Worm (Caenorhabditis elegans) whole organism, L2 larva: Measurements from ENCODE around the gene F49C12.15.

ENCODE experiments used
- F13H6.1 ChIP-seq: sonication (generic microtip); optimal IDR thresholded peaks from 2 replicates; lab custom pipeline; 2016; ENCODE audit warnings: missing genetic modification characterization, missing compliant biosample characterization
- ama-1 ChIP-seq: fragments of 150-350 bp; optimal IDR thresholded peaks from 2 replicates; lab custom pipeline; 2018; ENCODE audit warnings: inconsistent platforms
- ceh-82 ChIP-seq: fragments of 150-350 bp; optimal IDR thresholded peaks from 2 replicates; lab custom pipeline; 2014; ENCODE audit warnings: missing biosample characterization, missing genetic modification characterization
- egl-27 ChIP-seq: sonication (generic microtip); optimal IDR thresholded peaks from 3 replicates; lab custom pipeline; 2017; ENCODE audit warnings: missing biosample characterization, missing genetic modification reagents, missing genetic modification characterization
- fos-1 ChIP-seq: fragments of 150-350 bp; optimal IDR thresholded peaks from 2 replicates; lab custom pipeline; 2014; ENCODE audit warnings: missing biosample characterization, missing genetic modification characterization
- gmeb-1 ChIP-seq: fragments of 150-350 bp; optimal IDR thresholded peaks from 2 replicates; lab custom pipeline; 2014; ENCODE audit warnings: missing biosample characterization, missing genetic modification characterization
- lin-13 ChIP-seq: fragments of 150-350 bp; optimal IDR thresholded peaks from 2 replicates; lab custom pipeline; 2014; ENCODE audit warnings: missing biosample characterization, missing genetic modification reagents, missing genetic modification characterization
- lin-39 ChIP-seq: fragments of 150-350 bp; optimal IDR thresholded peaks from 2 replicates; lab custom pipeline; 2014; ENCODE audit warnings: missing biosample characterization, missing genetic modification reagents, missing genetic modification characterization
- nhr-237 ChIP-seq: fragments of 150-350 bp; optimal IDR thresholded peaks from 2 replicates; lab custom pipeline; 2014; ENCODE audit warnings: missing biosample characterization, missing genetic modification characterization
- sma-9 ChIP-seq, 2 experiments: fragments of 150-350 bp in 1 of 2; sonication (generic microtip) in 1 of 2; optimal IDR thresholded peaks; 2 replicates each; lab custom pipeline; 2014 to 2016; ENCODE audit warnings: missing genetic modification characterization in 2 of 2, mild to moderate bottlenecking in 1 of 2, missing biosample characterization in 1 of 2, missing compliant biosample characterization in 1 of 2, missing genetic modification reagents in 1 of 2, moderate library complexity in 1 of 2
- ztf-4 ChIP-seq: fragments of 150-350 bp; optimal IDR thresholded peaks from 2 replicates; lab custom pipeline; 2014; ENCODE audit warnings: missing biosample characterization, missing genetic modification characterization

DNA sequence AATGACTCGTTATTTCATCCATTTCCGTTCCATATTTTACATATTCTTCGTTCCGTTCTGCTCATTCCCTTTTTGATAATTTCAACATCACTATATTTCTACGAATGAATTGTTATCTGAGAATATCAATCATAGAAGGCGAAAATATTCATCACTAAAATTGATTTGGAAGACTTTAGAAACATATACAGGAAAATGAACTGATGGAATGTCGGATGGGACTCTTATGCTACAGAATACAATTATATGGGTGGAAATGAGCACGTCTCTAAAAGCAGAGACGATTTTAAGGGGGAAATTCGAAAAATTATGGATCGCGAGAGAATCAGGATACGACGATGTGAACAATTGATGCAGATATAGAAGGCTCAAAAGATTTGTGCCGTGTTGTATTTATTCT is 4.2 kb upstream of the F49C12.15 start:
- TF ChIP-seq ama-1 (lab: Kevin White, UChicago), result no peak
- TF ChIP-seq gmeb-1 (tag; lab: Kevin White, UChicago), result no peak
- TF ChIP-seq lin-39 (tag; lab: Kevin White, UChicago), result no peak
- TF ChIP-seq fos-1 (tag; lab: Kevin White, UChicago), result no peak
- TF ChIP-seq lin-13 (GFP tag; lab: Kevin White, UChicago), result no peak
- TF ChIP-seq ztf-4 (tag; lab: Kevin White, UChicago), result no peak
- TF ChIP-seq egl-27, result no peak
- TF ChIP-seq F13H6.1 (tag; lab: Kevin White, UChicago), result no peak
- TF ChIP-seq sma-9 (GFP tag; optimal IDR thresholded peaks at IDR 0.05; lab: Kevin White, UChicago), result no peak
- TF ChIP-seq sma-9 (tag; optimal IDR thresholded peaks at IDR 0.05; lab: Kevin White, UChicago), result no peak
- TF ChIP-seq nhr-237 (tag; lab: Kevin White, UChicago), result no peak
- no peak for TF ChIP-seq ceh-82 (tag; lab: Kevin White, UChicago)
